Worm (Caenorhabditis elegans) whole organism, L3 larva: ENCODE results near the gene F26G1.5.
A peak's percentile ranks its signal among the peaks of the same experiment; 100 is the strongest.

Source experiments
- R02D3.7 ChIP-seq: fragments of 150-350 bp; optimal IDR thresholded peaks from 2 replicates; lab custom pipeline; 2014; ENCODE audit warnings: missing biosample characterization, missing genetic modification characterization
- ZK546.5 ChIP-seq: sonication (generic microtip); optimal IDR thresholded peaks from 2 replicates; lab custom pipeline; 2017; ENCODE audit warnings: missing biosample characterization, missing genetic modification characterization
- aly-2 ChIP-seq: fragments of 150-350 bp; optimal IDR thresholded peaks from 2 replicates; lab custom pipeline; 2014; ENCODE audit warnings: missing biosample characterization, missing genetic modification characterization
- ceh-28 ChIP-seq: fragments of 150-350 bp; optimal IDR thresholded peaks from 2 replicates; lab custom pipeline; 2014; ENCODE audit warnings: missing biosample characterization, missing genetic modification reagents, missing genetic modification characterization
- ceh-9 ChIP-seq: sonication (generic microtip); optimal IDR thresholded peaks from 2 replicates; lab custom pipeline; 2018; ENCODE audit warnings: missing biosample characterization, missing genetic modification characterization
- daf-12 ChIP-seq: fragments of 150-350 bp; optimal IDR thresholded peaks from 2 replicates; lab custom pipeline; 2014; ENCODE audit warnings: missing biosample characterization, missing genetic modification reagents, missing genetic modification characterization
- egl-27 ChIP-seq: sonication (generic microtip); optimal IDR thresholded peaks from 4 replicates; lab custom pipeline; 2017; ENCODE audit warnings: missing biosample characterization, missing genetic modification reagents, missing genetic modification characterization
- elt-1 ChIP-seq: fragments of 150-350 bp; optimal IDR thresholded peaks from 2 replicates; lab custom pipeline; 2014; ENCODE audit warnings: missing biosample characterization, missing genetic modification characterization
- eor-1 ChIP-seq, 2 experiments: fragments of 150-350 bp; optimal IDR thresholded peaks; 2 replicates each; lab custom pipeline; 2014 to 2018; ENCODE audit warnings: missing biosample characterization in 2 of 2, missing genetic modification characterization in 2 of 2
- fos-1 ChIP-seq: fragments of 150-350 bp; optimal IDR thresholded peaks from 2 replicates; lab custom pipeline; 2014; ENCODE audit warnings: missing biosample characterization, missing genetic modification characterization
- hmg-11 ChIP-seq: sonication (generic microtip); optimal IDR thresholded peaks from 2 replicates; lab custom pipeline; 2016; ENCODE audit warnings: missing genetic modification characterization, missing compliant biosample characterization
- lin-15B ChIP-seq: fragments of 150-350 bp; optimal IDR thresholded peaks from 2 replicates; lab custom pipeline; 2014; ENCODE audit warnings: missing biosample characterization, missing genetic modification characterization
- lin-39 ChIP-seq: fragments of 150-350 bp; optimal IDR thresholded peaks from 2 replicates; lab custom pipeline; 2018; ENCODE audit warnings: missing biosample characterization, missing genetic modification reagents, missing genetic modification characterization
- lsy-12 ChIP-seq: sonication (generic microtip); optimal IDR thresholded peaks from 2 replicates; lab custom pipeline; 2016; ENCODE audit warnings: mild to moderate bottlenecking, missing genetic modification characterization, missing compliant biosample characterization
- mdl-1 ChIP-seq: fragments of 150-350 bp; optimal IDR thresholded peaks from 2 replicates; lab custom pipeline; 2014; ENCODE audit warnings: missing biosample characterization, missing genetic modification characterization
- mml-1 ChIP-seq: fragments of 150-350 bp; sonication (generic microtip); optimal IDR thresholded peaks from 3 replicates; lab custom pipeline; 2014; ENCODE audit warnings: missing biosample characterization, missing genetic modification characterization
- nfya-1 ChIP-seq: sonication (generic microtip); optimal IDR thresholded peaks from 2 replicates; lab custom pipeline; 2017; ENCODE audit warnings: missing genetic modification characterization, mild to moderate bottlenecking, missing compliant biosample characterization, antibody characterized with exemption, moderate library complexity; ENCODE audit not compliant: insufficient read depth
- nhr-12 ChIP-seq: fragments of 150-350 bp; optimal IDR thresholded peaks from 2 replicates; lab custom pipeline; 2014; ENCODE audit warnings: missing biosample characterization, missing genetic modification characterization
- nhr-23 ChIP-seq: fragments of 150-350 bp; optimal IDR thresholded peaks from 2 replicates; lab custom pipeline; 2014; ENCODE audit warnings: missing biosample characterization, missing genetic modification reagents, missing genetic modification characterization
- nhr-237 ChIP-seq: fragments of 150-350 bp; optimal IDR thresholded peaks from 2 replicates; lab custom pipeline; 2014; ENCODE audit warnings: missing biosample characterization, missing genetic modification characterization
- nhr-25 ChIP-seq: sonication (generic microtip); optimal IDR thresholded peaks from 2 replicates; lab custom pipeline; 2017; ENCODE audit warnings: missing biosample characterization, missing genetic modification characterization
- nhr-28 ChIP-seq: fragments of 150-350 bp; optimal IDR thresholded peaks from 2 replicates; lab custom pipeline; 2014; ENCODE audit warnings: missing biosample characterization, missing genetic modification characterization
- nhr-43 ChIP-seq: sonication (generic microtip); optimal IDR thresholded peaks from 2 replicates; lab custom pipeline; 2016; ENCODE audit warnings: mild to moderate bottlenecking, missing genetic modification characterization, missing compliant biosample characterization; ENCODE audit not compliant: poor library complexity, severe bottlenecking
- nhr-67 ChIP-seq: fragments of 150-350 bp; optimal IDR thresholded peaks from 2 replicates; lab custom pipeline; 2014; ENCODE audit warnings: missing biosample characterization, missing genetic modification characterization
- nhr-76 ChIP-seq: fragments of 150-350 bp; sonication (generic microtip); optimal IDR thresholded peaks from 5 replicates; lab custom pipeline; 2014; ENCODE audit warnings: missing biosample characterization, missing genetic modification characterization
- snpc-4 ChIP-seq: fragments of 150-350 bp; optimal IDR thresholded peaks from 2 replicates; lab custom pipeline; 2014; ENCODE audit warnings: missing biosample characterization, missing genetic modification characterization
- tbx-2 ChIP-seq: sonication (generic microtip); optimal IDR thresholded peaks from 2 replicates; lab custom pipeline; 2016; ENCODE audit warnings: mild to moderate bottlenecking, missing genetic modification characterization, missing compliant biosample characterization
- zag-1 ChIP-seq: fragments of 150-350 bp; optimal IDR thresholded peaks from 2 replicates; lab custom pipeline; 2014; ENCODE audit warnings: missing biosample characterization, missing genetic modification characterization
- ztf-11 ChIP-seq: fragments of 150-350 bp; optimal IDR thresholded peaks from 2 replicates; lab custom pipeline; 2014; ENCODE audit warnings: missing biosample characterization, missing genetic modification characterization
- ztf-4 ChIP-seq: fragments of 150-350 bp; optimal IDR thresholded peaks from 2 replicates; lab custom pipeline; 2014; ENCODE audit warnings: missing biosample characterization, missing genetic modification characterization

The F26G1.5 gene

ce11 chrII:4767612-4768011, 3.6 kb downstream of the F26G1.5 start:
- no peak for TF ChIP-seq fos-1 (tag; lab: Kevin White, UChicago)
- peak; percentile 27 for TF ChIP-seq ceh-28 (tag; lab: Kevin White, UChicago)
- peak; percentile 60 for TF ChIP-seq nhr-25 (tag; lab: Kevin White, UChicago)
- TF ChIP-seq lin-15B (tag; lab: Kevin White, UChicago): no peak
- no peak for TF ChIP-seq snpc-4 (tag; lab: Kevin White, UChicago)
- no peak for TF ChIP-seq nhr-43 (tag; lab: Kevin White, UChicago)
- TF ChIP-seq nhr-23 (tag; lab: Kevin White, UChicago): peak; percentile 35
- no peak for TF ChIP-seq mdl-1 (tag; lab: Kevin White, UChicago)
- no peak for TF ChIP-seq zag-1 (tag; lab: Kevin White, UChicago)
- TF ChIP-seq aly-2 (tag; lab: Kevin White, UChicago): no peak

ce11 chrII:4766284-4766683, 4.9 kb downstream of the F26G1.5 start, which contains the start of gene ttm-2:
Gene ttm-2, minus strand, starts transcription at chrII:4766384.
- TF ChIP-seq ceh-28 (tag; lab: Kevin White, UChicago): no peak
- no peak for TF ChIP-seq nhr-237
- TF ChIP-seq nhr-43 (tag; lab: Kevin White, UChicago): no peak
- no peak for TF ChIP-seq lsy-12
- no peak for TF ChIP-seq nhr-67 (tag; lab: Kevin White, UChicago)
- TF ChIP-seq R02D3.7 (tag; lab: Kevin White, UChicago): no peak
- no peak for TF ChIP-seq nhr-23 (tag; lab: Kevin White, UChicago)
- no peak for TF ChIP-seq egl-27 (tag; lab: Kevin White, UChicago)
- TF ChIP-seq nhr-76: no peak
- TF ChIP-seq ZK546.5 (tag; lab: Kevin White, UChicago): no peak
- no peak for TF ChIP-seq ztf-4
- no peak for TF ChIP-seq mml-1
- no peak for TF ChIP-seq daf-12 (tag; lab: Kevin White, UChicago)
- no peak for TF ChIP-seq hmg-11

- TF ChIP-seq aly-2 (tag; lab: Kevin White, UChicago): no peak
- TF ChIP-seq zag-1 (tag; lab: Kevin White, UChicago): no peak
- no peak for TF ChIP-seq nhr-43 (tag; lab: Kevin White, UChicago)
- TF ChIP-seq elt-1 (tag; lab: Kevin White, UChicago): peak; percentile 20
- TF ChIP-seq nhr-28: no peak
- TF ChIP-seq daf-12 (tag; lab: Kevin White, UChicago): no peak
- no peak for TF ChIP-seq ceh-9
- TF ChIP-seq nhr-25 (tag; lab: Kevin White, UChicago): peak; percentile 13
- no peak for TF ChIP-seq nhr-12 (tag; lab: Kevin White, UChicago)
- TF ChIP-seq lin-15B (tag; lab: Kevin White, UChicago): no peak
- TF ChIP-seq, all 47 proteins: peak for 2
Measured at ce11 chrII:4762574-4763285, 8.5 kb downstream of the F26G1.5 start, which contains the start of gene F26G1.2. Gene F26G1.2, plus strand, starts transcription at chrII:4763081.

- TF ChIP-seq elt-1 (tag; lab: Kevin White, UChicago) (peak; percentile 76), ztf-11 (tag; lab: Kevin White, UChicago) (no peak)
Measured at ce11 chrII:4761020-4761419, 10.2 kb downstream of the F26G1.5 start.

- TF ChIP-seq elt-1 (tag; lab: Kevin White, UChicago) (peak; percentile 93), nfya-1 (no peak), nhr-25 (tag; lab: Kevin White, UChicago) (peak; percentile 52)
Measured at ce11 chrII:4759835-4760234, 11.3 kb downstream of the F26G1.5 start.

ce11 chrII:4758462-4758861, 12.7 kb downstream of the F26G1.5 start, which contains the start of gene F26G1.3:
Gene F26G1.3, plus strand, starts transcription at chrII:4758762.
- TF ChIP-seq nfya-1: no peak
- TF ChIP-seq tbx-2 (tag; lab: Kevin White, UChicago): no peak
- TF ChIP-seq eor-1 (tag; optimal IDR thresholded peaks at IDR 0.05; lab: Kevin White, UChicago): no peak
- no peak for TF ChIP-seq lin-39 (tag; lab: Kevin White, UChicago)
- TF ChIP-seq nhr-12 (tag; lab: Kevin White, UChicago): no peak
- no peak for TF ChIP-seq lsy-12
- no peak for TF ChIP-seq elt-1 (tag; lab: Kevin White, UChicago)
- no peak for TF ChIP-seq hmg-11
